Worm (Caenorhabditis elegans) whole organism, L4 larva: ENCODE data around the gene cam-1.

Experiments
- F26F4.8 ChIP-seq: fragments of 200-800 bp; sonication (Bioruptor generic); conservative IDR thresholded peaks from 2 replicates; pipeline ENCODE4 v1.3.6; 2022; ENCODE audit warnings: missing genetic modification characterization, missing compliant biosample characterization
- F44E2.7 ChIP-seq: fragments of 200-800 bp; sonication (Bioruptor generic); IDR thresholded peaks from 2 replicates; pipeline ENCODE4 v2.1.2; 2022; ENCODE audit warnings: missing genetic modification characterization, missing compliant biosample characterization
- F49E8.2 ChIP-seq: sonication (generic microtip); optimal IDR thresholded peaks from 2 replicates; lab custom pipeline; 2016; ENCODE audit warnings: missing compliant biosample characterization, mild to moderate bottlenecking, missing genetic modification characterization, borderline replicate concordance
- T26A8.4 ChIP-seq: fragments of 200-800 bp; sonication (Bioruptor generic); IDR thresholded peaks from 2 replicates; pipeline ENCODE4 v1.3.6; 2022; ENCODE audit warnings: missing genetic modification characterization, missing compliant biosample characterization
- Y105C5A.15 ChIP-seq: fragments of 200-800 bp; sonication (Bioruptor generic); IDR thresholded peaks from 2 replicates; pipeline ENCODE4 v1.3.6; 2022; ENCODE audit warnings: missing genetic modification characterization, missing compliant biosample characterization
- Y5F2A.4 ChIP-seq: fragments of 200-800 bp; sonication (Bioruptor generic); optimal IDR thresholded peaks from 2 replicates; lab custom pipeline; 2018; ENCODE audit warnings: mild to moderate bottlenecking, missing genetic modification characterization, missing compliant biosample characterization
- ZK337.2 ChIP-seq: fragments of 200-800 bp; sonication (Bioruptor generic); IDR thresholded peaks from 2 replicates; pipeline ENCODE4 v1.3.6; 2022; ENCODE audit warnings: missing genetic modification reagents, missing genetic modification characterization, missing compliant biosample characterization
- aha-1 ChIP-seq: fragments of 150-350 bp; peaks from one replicate; lab custom pipeline; 2014; ENCODE audit warnings: missing biosample characterization, missing genetic modification characterization
- ama-1 ChIP-seq: fragments of 150-350 bp; optimal IDR thresholded peaks from 2 replicates; lab custom pipeline; 2014; ENCODE audit warnings: inconsistent platforms, mixed read lengths
- ceh-28 ChIP-seq: fragments of 150-350 bp; optimal IDR thresholded peaks from 2 replicates; lab custom pipeline; 2014; ENCODE audit warnings: missing biosample characterization, missing genetic modification reagents, missing genetic modification characterization
- ceh-82 ChIP-seq: sonication (generic microtip); optimal IDR thresholded peaks from 2 replicates; lab custom pipeline; 2017; ENCODE audit warnings: missing biosample characterization, missing genetic modification characterization
- ces-1 ChIP-seq: fragments of 150-350 bp; sonication (generic microtip); optimal IDR thresholded peaks from 4 replicates; lab custom pipeline; 2014; ENCODE audit warnings: missing biosample characterization, missing genetic modification reagents, missing genetic modification characterization
- ctbp-1 ChIP-seq: fragments of 200-800 bp; sonication (Bioruptor generic); IDR thresholded peaks from 2 replicates; pipeline ENCODE4 v1.3.6; 2022; ENCODE audit warnings: missing genetic modification reagents, missing genetic modification characterization, missing compliant biosample characterization
- daf-12 ChIP-seq: fragments of 150-350 bp; optimal IDR thresholded peaks from 2 replicates; lab custom pipeline; 2014; ENCODE audit warnings: missing biosample characterization, missing genetic modification reagents, missing genetic modification characterization
- dmd-8 ChIP-seq: fragments of 200-800 bp; sonication (Bioruptor generic); IDR thresholded peaks from 2 replicates; pipeline ENCODE4 v1.3.6; 2022; ENCODE audit warnings: missing genetic modification characterization, missing compliant biosample characterization
- dpl-1 ChIP-seq: fragments of 150-350 bp; optimal IDR thresholded peaks from 2 replicates; lab custom pipeline; 2014; ENCODE audit warnings: missing biosample characterization, missing genetic modification reagents, missing genetic modification characterization
- egl-43 ChIP-seq: fragments of 200-800 bp; sonication (Bioruptor generic); IDR thresholded peaks from 2 replicates; pipeline ENCODE4 v1.3.6; 2022; ENCODE audit warnings: missing genetic modification reagents, missing genetic modification characterization, missing compliant biosample characterization
- fkh-10 ChIP-seq: fragments of 150-350 bp; optimal IDR thresholded peaks from 2 replicates; lab custom pipeline; 2014; ENCODE audit warnings: missing biosample characterization, missing genetic modification reagents, missing genetic modification characterization
- hif-1 ChIP-seq, 2 experiments: sonication (generic microtip); optimal IDR thresholded peaks; 2 replicates each; lab custom pipeline; 2016 to 2017; ENCODE audit warnings: missing compliant biosample characterization in 2 of 2, missing genetic modification characterization in 2 of 2, missing genetic modification reagents in 2 of 2, missing genotype in 2 of 2, mild to moderate bottlenecking in 1 of 2
- hlh-11 ChIP-seq: fragments of 200-800 bp; sonication (Bioruptor generic); optimal IDR thresholded peaks from 2 replicates; lab custom pipeline; 2018; ENCODE audit warnings: mild to moderate bottlenecking, missing genetic modification characterization, missing compliant biosample characterization
- hlh-30 ChIP-seq: sonication (generic microtip); optimal IDR thresholded peaks from 2 replicates; lab custom pipeline; 2017; ENCODE audit warnings: antibody characterized with exemption, mild to moderate bottlenecking, missing genetic modification characterization, missing compliant biosample characterization; ENCODE audit not compliant: insufficient read depth
- jun-1 ChIP-seq: fragments of 150-350 bp; optimal IDR thresholded peaks from 2 replicates; lab custom pipeline; 2014; ENCODE audit warnings: missing biosample characterization, missing genetic modification reagents, missing genetic modification characterization
- lim-7 ChIP-seq: fragments of 200-800 bp; sonication (Bioruptor generic); IDR thresholded peaks from 2 replicates; pipeline ENCODE4 v1.3.6; 2022; ENCODE audit warnings: missing genetic modification characterization, missing compliant biosample characterization
- lin-13 ChIP-seq: fragments of 150-350 bp; optimal IDR thresholded peaks from 2 replicates; lab custom pipeline; 2014; ENCODE audit warnings: missing biosample characterization, missing genetic modification reagents, missing genetic modification characterization
- lin-15B ChIP-seq: fragments of 150-350 bp; sonication (generic microtip); optimal IDR thresholded peaks from 3 replicates; lab custom pipeline; 2014; ENCODE audit warnings: missing biosample characterization, missing genetic modification characterization
- lir-3 ChIP-seq: sonication (generic microtip); optimal IDR thresholded peaks from 2 replicates; lab custom pipeline; 2016; ENCODE audit warnings: mild to moderate bottlenecking, missing genetic modification characterization, missing compliant biosample characterization
- mxl-2 ChIP-seq: fragments of 200-800 bp; sonication (Bioruptor generic); conservative IDR thresholded peaks from 2 replicates; pipeline ENCODE4 v1.3.6; 2022; ENCODE audit warnings: missing genetic modification reagents, missing genetic modification characterization, missing compliant biosample characterization
- nhr-10 ChIP-seq: fragments of 150-350 bp; optimal IDR thresholded peaks from 2 replicates; lab custom pipeline; 2014; ENCODE audit warnings: missing biosample characterization, missing genetic modification characterization
- nhr-11 ChIP-seq: fragments of 150-350 bp; optimal IDR thresholded peaks from 2 replicates; lab custom pipeline; 2014; ENCODE audit warnings: missing biosample characterization, missing genetic modification characterization
- nhr-111 ChIP-seq: fragments of 200-800 bp; sonication (Bioruptor generic); optimal IDR thresholded peaks from 2 replicates; lab custom pipeline; 2018; ENCODE audit warnings: mild to moderate bottlenecking, missing genetic modification characterization, missing compliant biosample characterization
- nhr-25 ChIP-seq: sonication (generic microtip); optimal IDR thresholded peaks from 2 replicates; lab custom pipeline; 2017; ENCODE audit warnings: missing genetic modification characterization, mild to moderate bottlenecking, missing compliant biosample characterization, antibody characterized with exemption, moderate library complexity, borderline replicate concordance; ENCODE audit not compliant: insufficient read depth
- pha-4 ChIP-seq, 2 experiments: fragments of 150-350 bp in 1 of 2; fragments of 200-800 bp in 1 of 2; sonication (Bioruptor generic) in 1 of 2; IDR thresholded peaks in 1 of 2; optimal IDR thresholded peaks in 1 of 2; 2 replicates each; pipeline versions ENCODE4 v1.3.6 to Lab custom; 2014 to 2022; ENCODE audit warnings: missing genetic modification characterization in 2 of 2, missing genetic modification reagents in 2 of 2, missing biosample characterization in 1 of 2, missing compliant biosample characterization in 1 of 2
- rbr-2 ChIP-seq: sonication (generic microtip); optimal IDR thresholded peaks from 2 replicates; lab custom pipeline; 2016; ENCODE audit warnings: missing genotype, missing genetic modification characterization, missing compliant biosample characterization
- sdz-12 ChIP-seq: fragments of 200-800 bp; sonication (Bioruptor generic); optimal IDR thresholded peaks from 2 replicates; lab custom pipeline; 2018; ENCODE audit warnings: mild to moderate bottlenecking, missing genetic modification characterization, missing compliant biosample characterization
- skn-1 ChIP-seq: fragments of 150-350 bp; optimal IDR thresholded peaks from 2 replicates; lab custom pipeline; 2014; ENCODE audit warnings: missing biosample characterization, missing genetic modification characterization
- spr-1 ChIP-seq: sonication (generic microtip); optimal IDR thresholded peaks from 2 replicates; lab custom pipeline; 2016; ENCODE audit warnings: mild to moderate bottlenecking, missing genetic modification characterization, missing compliant biosample characterization
- spr-3 ChIP-seq: fragments of 200-800 bp; sonication (Bioruptor generic); optimal IDR thresholded peaks from 2 replicates; lab custom pipeline; 2018; ENCODE audit warnings: mild to moderate bottlenecking, missing genetic modification characterization, missing compliant biosample characterization
- tag-97 ChIP-seq: fragments of 200-800 bp; sonication (Bioruptor generic); IDR thresholded peaks from 2 replicates; pipeline ENCODE4 v1.3.6; 2022; ENCODE audit warnings: missing genetic modification characterization, missing compliant biosample characterization
- tra-1 ChIP-seq: fragments of 200-800 bp; sonication (Bioruptor generic); IDR thresholded peaks from 2 replicates; pipeline ENCODE4 v1.3.6; 2022; ENCODE audit warnings: missing genetic modification reagents, missing genetic modification characterization, missing compliant biosample characterization
- unc-62 ChIP-seq, 3 experiments: fragments of 150-350 bp in 1 of 3; sonication (generic microtip); optimal IDR thresholded peaks in 2 of 3; peaks in 1 of 3; 1 replicate in 1 of 3; 2 replicates in 2 of 3; lab custom pipeline; 2014 to 2017; ENCODE audit warnings: missing biosample characterization in 3 of 3, missing genetic modification characterization in 3 of 3, missing genetic modification reagents in 3 of 3, missing genotype in 1 of 3
- vab-7 ChIP-seq: fragments of 200-800 bp; sonication (Bioruptor generic); IDR thresholded peaks from 2 replicates; pipeline ENCODE4 v1.3.6; 2022; ENCODE audit warnings: missing genetic modification reagents, missing genetic modification characterization, missing compliant biosample characterization
- zag-1 ChIP-seq: fragments of 150-350 bp; optimal IDR thresholded peaks from 2 replicates; lab custom pipeline; 2014; ENCODE audit warnings: missing biosample characterization, missing genetic modification characterization
- zip-2 ChIP-seq: fragments of 150-350 bp; optimal IDR thresholded peaks from 2 replicates; lab custom pipeline; 2014; ENCODE audit warnings: missing biosample characterization, missing genetic modification characterization

Gene cam-1

DNA sequence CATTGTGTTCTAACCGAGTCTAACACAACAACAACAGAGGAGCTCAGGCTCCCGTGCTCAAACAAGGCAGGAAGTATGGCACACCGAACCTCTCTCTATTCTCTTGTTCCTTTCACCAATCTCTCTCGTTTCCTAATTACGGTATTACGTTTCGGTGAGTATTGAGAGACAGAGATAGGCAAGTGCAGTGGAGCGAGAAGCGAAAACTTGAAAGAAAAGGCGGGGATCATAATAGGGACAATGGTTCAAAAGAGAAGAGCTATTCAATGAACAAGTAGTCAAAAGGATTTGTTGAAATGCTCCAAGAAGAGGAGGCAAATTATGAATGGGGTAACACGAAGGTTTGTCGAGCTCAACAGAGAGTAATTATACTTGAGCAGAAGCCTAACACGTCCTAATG lies 3.2 kb upstream of the cam-1 start:
- TF ChIP-seq ctbp-1 (GFP tag; lab: Robert Waterston, UW) (0 out of 2 replicates have a peak, but pooled peaks have one; percentile 12), ZK337.2 (GFP tag; lab: Robert Waterston, UW) (no peak)

DNA sequence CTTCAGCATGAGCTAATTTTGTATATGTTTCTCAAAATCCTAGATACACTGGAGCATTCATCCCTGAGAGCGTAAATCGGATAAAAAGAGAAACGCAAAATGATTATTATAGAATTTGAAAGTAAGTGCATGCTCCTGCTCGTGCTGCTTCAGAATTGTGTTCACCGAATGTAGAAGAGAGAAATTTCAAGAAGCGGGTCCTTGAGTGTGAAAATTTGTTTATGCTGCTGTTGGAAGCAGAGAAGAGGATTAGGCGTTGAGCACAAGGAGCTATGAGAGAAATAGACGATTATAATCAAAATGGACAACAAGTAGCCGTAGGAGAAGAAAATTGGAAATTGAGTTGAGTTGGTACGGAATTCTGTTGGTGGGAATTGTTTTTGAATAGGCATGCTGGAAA lies 1.6 kb upstream of the cam-1 start:
- no peak for TF ChIP-seq nhr-111
- no peak for TF ChIP-seq tag-97 (GFP tag; lab: Robert Waterston, UW)
- TF ChIP-seq ces-1 (GFP tag; lab: Kevin White, UChicago) = peak; percentile 40
- TF ChIP-seq aha-1 (tag; lab: Kevin White, UChicago) = no peak
- TF ChIP-seq F49E8.2 = no peak
- TF ChIP-seq fkh-10 (GFP tag; lab: Kevin White, UChicago) = peak; percentile 89
- TF ChIP-seq lin-15B = no peak
- no peak for TF ChIP-seq zag-1 (tag; lab: Kevin White, UChicago)
- TF ChIP-seq ama-1 = no peak
- peak; percentile 43; the same call in 1 of the 2 replicates for TF ChIP-seq ctbp-1 (GFP tag; lab: Robert Waterston, UW)
- TF ChIP-seq, all 104 proteins: peak for 3

DNA sequence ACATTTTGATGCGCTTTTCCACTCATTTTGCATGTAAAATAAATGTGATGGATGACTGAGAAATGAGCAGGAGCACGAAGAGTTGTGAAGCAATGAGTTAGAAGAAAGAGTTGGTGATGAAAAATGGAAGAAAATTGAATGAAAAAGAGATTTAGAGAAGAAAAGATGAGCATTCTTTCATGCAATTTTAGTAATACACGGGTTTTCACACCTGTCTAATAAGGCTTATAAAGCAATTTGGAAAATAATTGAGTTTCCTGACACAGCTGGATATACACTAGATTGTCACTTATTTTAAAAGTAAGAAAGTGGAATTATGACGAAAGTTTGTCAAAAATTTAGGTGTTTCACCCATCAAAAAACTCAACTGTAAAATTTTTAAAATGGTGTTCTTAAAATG lies 690 bp upstream of the cam-1 start:
- TF ChIP-seq sdz-12 (GFP tag; lab: Kevin White, UChicago) (no peak), ceh-28 (tag; lab: Kevin White, UChicago) (no peak), tag-97 (GFP tag; lab: Robert Waterston, UW) (no peak), daf-12 (tag; lab: Kevin White, UChicago) (no peak), nhr-11 (tag; lab: Kevin White, UChicago) (no peak), ces-1 (GFP tag; lab: Kevin White, UChicago) (no peak), T26A8.4 (GFP tag; lab: Robert Waterston, UW) (no peak), nhr-10 (no peak), jun-1 (tag; lab: Kevin White, UChicago) (no peak), rbr-2 (tag; lab: Kevin White, UChicago) (no peak), dmd-8 (GFP tag; lab: Robert Waterston, UW) (no peak)

DNA sequence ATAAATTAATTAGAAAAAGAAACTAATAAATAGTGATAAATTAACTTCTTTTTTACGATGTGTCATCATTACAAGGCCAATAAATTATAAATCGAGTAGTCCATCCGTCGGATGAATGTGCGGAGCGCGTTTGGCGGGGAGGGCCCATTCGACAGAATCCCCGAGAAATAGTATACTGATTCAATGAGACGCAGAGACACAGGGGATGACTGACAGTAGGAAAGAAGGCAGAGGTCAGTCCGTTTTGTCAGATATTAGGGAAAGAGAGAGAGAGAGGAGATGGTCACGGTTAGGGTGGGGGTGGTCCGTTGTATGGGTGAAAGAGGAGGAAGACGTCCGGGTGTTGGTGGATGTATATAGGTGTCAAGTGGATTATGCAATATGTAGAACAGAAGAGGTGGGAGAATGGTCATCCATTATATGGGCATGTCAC lies 1.5 kb downstream of the cam-1 start:
- TF ChIP-seq unc-62 (GFP tag; optimal IDR thresholded peaks at IDR 0.05 in 1 of 2; lab: Kevin White, UChicago) (peak in 1 of 2 experiments; percentile 79), unc-62 (tag; optimal IDR thresholded peaks at IDR 0.05; lab: Kevin White, UChicago) (no peak), ZK337.2 (GFP tag; lab: Robert Waterston, UW) (no peak)

DNA sequence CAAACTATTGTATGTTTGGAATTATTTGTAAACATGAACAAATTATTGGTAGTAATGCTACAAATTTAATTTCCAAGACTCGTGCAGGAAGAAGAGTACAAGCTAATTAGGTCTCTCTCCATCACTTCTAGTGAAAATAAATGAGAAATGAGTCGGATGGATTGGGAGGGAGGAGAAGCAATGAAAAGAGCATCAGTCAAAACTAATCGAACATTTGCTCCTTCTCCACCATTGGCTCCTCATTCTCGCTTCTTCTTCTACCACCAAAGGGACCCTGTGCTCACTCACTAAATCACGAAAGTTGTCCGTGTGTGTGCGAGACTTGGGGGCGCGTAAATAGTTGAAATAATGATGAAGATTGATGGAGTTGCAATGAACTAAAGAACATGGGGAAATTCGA lies 3.3 kb downstream of the cam-1 start:
- no peak for TF ChIP-seq hlh-30 (tag; lab: Kevin White, UChicago)
- no peak for TF ChIP-seq zip-2 (tag; lab: Kevin White, UChicago)
- no peak for TF ChIP-seq egl-43 (GFP tag; lab: Robert Waterston, UW)
- no peak for TF ChIP-seq spr-3 (GFP tag; lab: Kevin White, UChicago)
- no peak for TF ChIP-seq hif-1 (tag; optimal IDR thresholded peaks at IDR 0.05; lab: Kevin White, UChicago)
- TF ChIP-seq vab-7 (GFP tag; lab: Robert Waterston, UW) = no peak
- TF ChIP-seq zag-1 (tag; lab: Kevin White, UChicago) = no peak
- TF ChIP-seq Y105C5A.15 (GFP tag; lab: Robert Waterston, UW) = no peak
- no peak for TF ChIP-seq sdz-12 (GFP tag; lab: Kevin White, UChicago)
- no peak for TF ChIP-seq lin-13 (GFP tag; lab: Kevin White, UChicago)
- no peak for TF ChIP-seq lim-7
- TF ChIP-seq dpl-1 = no peak
- no peak for TF ChIP-seq mxl-2 (GFP tag; lab: Robert Waterston, UW)
- TF ChIP-seq pha-4 (GFP tag; IDR thresholded peaks at IDR 0.05; lab: Robert Waterston, UW) = no peak
- no peak for TF ChIP-seq pha-4 (tag; optimal IDR thresholded peaks at IDR 0.05; lab: Kevin White, UChicago)
- TF ChIP-seq hlh-11 = peak; percentile 14
- no peak for TF ChIP-seq Y5F2A.4 (GFP tag; lab: Kevin White, UChicago)
- no peak for TF ChIP-seq F49E8.2
- TF ChIP-seq lir-3 (tag; lab: Kevin White, UChicago) = no peak
- TF ChIP-seq F44E2.7 (GFP tag; lab: Robert Waterston, UW) = no peak
- no peak for TF ChIP-seq spr-1
- peak; percentile 67 for TF ChIP-seq aha-1 (tag; lab: Kevin White, UChicago)
- TF ChIP-seq F26F4.8 (GFP tag; lab: Robert Waterston, UW) = no peak
- no peak for TF ChIP-seq ceh-82 (tag; lab: Kevin White, UChicago)
- no peak for TF ChIP-seq tra-1
- TF ChIP-seq nhr-25 (tag; lab: Kevin White, UChicago) = no peak
- TF ChIP-seq skn-1 (tag; lab: Kevin White, UChicago) = no peak
